Worm (Caenorhabditis elegans) whole organism, L3 larva: ENCODE data around the gene srd-59.

Experiments used
- R02D3.7 ChIP-seq: fragments of 150-350 bp; optimal IDR thresholded peaks from 2 replicates; lab custom pipeline; 2014; ENCODE audit warnings: missing biosample characterization, missing genetic modification characterization
- ZK546.5 ChIP-seq: sonication (generic microtip); optimal IDR thresholded peaks from 2 replicates; lab custom pipeline; 2017; ENCODE audit warnings: missing biosample characterization, missing genetic modification characterization
- aly-2 ChIP-seq: fragments of 150-350 bp; optimal IDR thresholded peaks from 2 replicates; lab custom pipeline; 2014; ENCODE audit warnings: missing biosample characterization, missing genetic modification characterization
- ama-1 ChIP-seq: fragments of 150-350 bp; optimal IDR thresholded peaks from 2 replicates; lab custom pipeline; 2018
- ceh-16 ChIP-seq: sonication (generic microtip); optimal IDR thresholded peaks from 2 replicates; lab custom pipeline; 2017; ENCODE audit warnings: missing biosample characterization, missing genetic modification characterization
- ceh-28 ChIP-seq: fragments of 150-350 bp; optimal IDR thresholded peaks from 2 replicates; lab custom pipeline; 2014; ENCODE audit warnings: missing biosample characterization, missing genetic modification reagents, missing genetic modification characterization
- ceh-82 ChIP-seq: fragments of 150-350 bp; optimal IDR thresholded peaks from 2 replicates; lab custom pipeline; 2014; ENCODE audit warnings: missing biosample characterization, missing genetic modification characterization
- egl-5 ChIP-seq: fragments of 150-350 bp; optimal IDR thresholded peaks from 2 replicates; lab custom pipeline; 2017; ENCODE audit warnings: missing biosample characterization, missing genetic modification reagents, missing genetic modification characterization, inconsistent platforms
- elt-1 ChIP-seq: fragments of 150-350 bp; optimal IDR thresholded peaks from 2 replicates; lab custom pipeline; 2014; ENCODE audit warnings: missing biosample characterization, missing genetic modification characterization
- elt-2 ChIP-seq: sonication (generic microtip); optimal IDR thresholded peaks from 2 replicates; lab custom pipeline; 2016; ENCODE audit warnings: missing genetic modification reagents, mild to moderate bottlenecking, missing genetic modification characterization, missing compliant biosample characterization
- elt-3 ChIP-seq, 3 experiments: fragments of 150-350 bp in 1 of 3; sonication (generic microtip) in 2 of 3; optimal IDR thresholded peaks; 2 replicates in 2 of 3; 4 replicates in 1 of 3; lab custom pipeline; 2014 to 2017; ENCODE audit warnings: missing biosample characterization in 3 of 3, missing genetic modification characterization in 3 of 3
- fos-1 ChIP-seq: fragments of 150-350 bp; optimal IDR thresholded peaks from 2 replicates; lab custom pipeline; 2014; ENCODE audit warnings: missing biosample characterization, missing genetic modification characterization
- hmg-11 ChIP-seq: sonication (generic microtip); optimal IDR thresholded peaks from 2 replicates; lab custom pipeline; 2016; ENCODE audit warnings: missing genetic modification characterization, missing compliant biosample characterization
- jun-1 ChIP-seq: fragments of 150-350 bp; optimal IDR thresholded peaks from 2 replicates; lab custom pipeline; 2014; ENCODE audit warnings: missing biosample characterization, missing genetic modification reagents, missing genetic modification characterization
- lin-15B ChIP-seq: fragments of 150-350 bp; optimal IDR thresholded peaks from 2 replicates; lab custom pipeline; 2014; ENCODE audit warnings: missing biosample characterization, missing genetic modification characterization
- lin-39 ChIP-seq: fragments of 150-350 bp; optimal IDR thresholded peaks from 2 replicates; lab custom pipeline; 2018; ENCODE audit warnings: missing biosample characterization, missing genetic modification reagents, missing genetic modification characterization
- lsy-12 ChIP-seq: sonication (generic microtip); optimal IDR thresholded peaks from 2 replicates; lab custom pipeline; 2016; ENCODE audit warnings: mild to moderate bottlenecking, missing genetic modification characterization, missing compliant biosample characterization
- mml-1 ChIP-seq: fragments of 150-350 bp; sonication (generic microtip); optimal IDR thresholded peaks from 3 replicates; lab custom pipeline; 2014; ENCODE audit warnings: missing biosample characterization, missing genetic modification characterization
- nfya-1 ChIP-seq: sonication (generic microtip); optimal IDR thresholded peaks from 2 replicates; lab custom pipeline; 2017; ENCODE audit warnings: missing genetic modification characterization, mild to moderate bottlenecking, missing compliant biosample characterization, antibody characterized with exemption, moderate library complexity; ENCODE audit not compliant: insufficient read depth
- nhr-11 ChIP-seq: fragments of 150-350 bp; optimal IDR thresholded peaks from 2 replicates; lab custom pipeline; 2014; ENCODE audit warnings: missing biosample characterization, missing genetic modification characterization
- nhr-12 ChIP-seq: fragments of 150-350 bp; optimal IDR thresholded peaks from 2 replicates; lab custom pipeline; 2014; ENCODE audit warnings: missing biosample characterization, missing genetic modification characterization
- nhr-23 ChIP-seq: fragments of 150-350 bp; optimal IDR thresholded peaks from 2 replicates; lab custom pipeline; 2014; ENCODE audit warnings: missing biosample characterization, missing genetic modification reagents, missing genetic modification characterization
- nhr-28 ChIP-seq: fragments of 150-350 bp; optimal IDR thresholded peaks from 2 replicates; lab custom pipeline; 2014; ENCODE audit warnings: missing biosample characterization, missing genetic modification characterization
- nhr-43 ChIP-seq: sonication (generic microtip); optimal IDR thresholded peaks from 2 replicates; lab custom pipeline; 2016; ENCODE audit warnings: mild to moderate bottlenecking, missing genetic modification characterization, missing compliant biosample characterization; ENCODE audit not compliant: poor library complexity, severe bottlenecking
- nhr-67 ChIP-seq: fragments of 150-350 bp; optimal IDR thresholded peaks from 2 replicates; lab custom pipeline; 2014; ENCODE audit warnings: missing biosample characterization, missing genetic modification characterization
- nhr-77 ChIP-seq: fragments of 150-350 bp; optimal IDR thresholded peaks from 2 replicates; lab custom pipeline; 2014; ENCODE audit warnings: missing biosample characterization, missing genetic modification characterization
- pha-4 ChIP-seq: fragments of 150-350 bp; optimal IDR thresholded peaks from 2 replicates; lab custom pipeline; 2014; ENCODE audit warnings: missing biosample characterization, missing genetic modification reagents, missing genetic modification characterization
- pqm-1 ChIP-seq: fragments of 150-350 bp; optimal IDR thresholded peaks from 2 replicates; lab custom pipeline; 2017; ENCODE audit warnings: missing biosample characterization, missing genetic modification characterization, inconsistent platforms
- skn-1 ChIP-seq: fragments of 150-350 bp; optimal IDR thresholded peaks from 2 replicates; lab custom pipeline; 2014; ENCODE audit warnings: missing biosample characterization, missing genetic modification characterization
- snpc-4 ChIP-seq: fragments of 150-350 bp; optimal IDR thresholded peaks from 2 replicates; lab custom pipeline; 2014; ENCODE audit warnings: missing biosample characterization, missing genetic modification characterization
- tbx-2 ChIP-seq: sonication (generic microtip); optimal IDR thresholded peaks from 2 replicates; lab custom pipeline; 2016; ENCODE audit warnings: mild to moderate bottlenecking, missing genetic modification characterization, missing compliant biosample characterization
- unc-62 ChIP-seq: fragments of 150-350 bp; sonication (generic microtip); optimal IDR thresholded peaks from 4 replicates; lab custom pipeline; 2014; ENCODE audit warnings: missing biosample characterization, missing genetic modification reagents, missing genetic modification characterization
- zag-1 ChIP-seq: fragments of 150-350 bp; optimal IDR thresholded peaks from 2 replicates; lab custom pipeline; 2014; ENCODE audit warnings: missing biosample characterization, missing genetic modification characterization
- ztf-11 ChIP-seq: fragments of 150-350 bp; optimal IDR thresholded peaks from 2 replicates; lab custom pipeline; 2014; ENCODE audit warnings: missing biosample characterization, missing genetic modification characterization
- ztf-4 ChIP-seq: fragments of 150-350 bp; optimal IDR thresholded peaks from 2 replicates; lab custom pipeline; 2014; ENCODE audit warnings: missing biosample characterization, missing genetic modification characterization

Gene srd-59

ce11 chrII:7183493-7184272 lies 21.8 kb upstream of the srd-59 start, which contains the start of gene pdl-1:
Gene pdl-1 (plus strand): TSS chrII:7183801.
- peak; percentile 14 for TF ChIP-seq lin-15B (tag; lab: Kevin White, UChicago)
- peak; percentile 87 for TF ChIP-seq pha-4 (tag; lab: Kevin White, UChicago)
- peak; percentile 25 for TF ChIP-seq egl-5 (tag; lab: Kevin White, UChicago)
- TF ChIP-seq skn-1 (tag; lab: Kevin White, UChicago), result peak; percentile 6
- no peak for TF ChIP-seq nhr-67 (tag; lab: Kevin White, UChicago)
- TF ChIP-seq ztf-4 (tag; lab: Kevin White, UChicago), result peak; percentile 72
- TF ChIP-seq lsy-12, result no peak
- peak; percentile 68 for TF ChIP-seq lin-39
- TF ChIP-seq ZK546.5 (tag; lab: Kevin White, UChicago), result no peak
- no peak for TF ChIP-seq nhr-11 (tag; lab: Kevin White, UChicago)
- peak; percentile 11 for TF ChIP-seq pqm-1
- TF ChIP-seq R02D3.7 (tag; lab: Kevin White, UChicago), result peak; percentile 16
- TF ChIP-seq nfya-1, result peak; percentile 68
- peak; percentile 15 for TF ChIP-seq jun-1
- peak; percentile 69 for TF ChIP-seq ama-1
- peak; percentile 27 for TF ChIP-seq nhr-77
- peak; percentile 75 for TF ChIP-seq nhr-43 (tag; lab: Kevin White, UChicago)
- TF ChIP-seq fos-1, result no peak
- TF ChIP-seq ceh-82 (tag; lab: Kevin White, UChicago), result peak; percentile 59
- no peak for TF ChIP-seq nhr-23 (tag; lab: Kevin White, UChicago)
- no peak for TF ChIP-seq ztf-11 (tag; lab: Kevin White, UChicago)
- TF ChIP-seq tbx-2 (tag; lab: Kevin White, UChicago), result peak; percentile 62
- peak; percentile 36 for TF ChIP-seq elt-2
- peak; percentile 60 for TF ChIP-seq snpc-4
- TF ChIP-seq elt-1 (tag; lab: Kevin White, UChicago), result no peak

- TF ChIP-seq elt-3 (tag; optimal IDR thresholded peaks at IDR 0.05; lab: Kevin White, UChicago) (no peak), hmg-11 (tag; lab: Kevin White, UChicago) (no peak), jun-1 (no peak), skn-1 (tag; lab: Kevin White, UChicago) (no peak), nfya-1 (no peak), nhr-67 (tag; lab: Kevin White, UChicago) (no peak), mml-1 (tag; lab: Kevin White, UChicago) (no peak), ama-1 (no peak), nhr-11 (tag; lab: Kevin White, UChicago) (no peak)
These were observed 19.4 kb upstream of the srd-59 start for ce11 chrII:7186117-7186516.

ce11 chrII:7187110-7187509 lies 18.4 kb upstream of the srd-59 start, which contains the start of gene C27H5.6:
Gene C27H5.6 (minus strand): TSS chrII:7187210.
- TF ChIP-seq R02D3.7 (tag; lab: Kevin White, UChicago) (no peak), elt-3 (tag; optimal IDR thresholded peaks at IDR 0.05; lab: Kevin White, UChicago) (no peak), jun-1 (no peak), egl-5 (tag; lab: Kevin White, UChicago) (no peak), ceh-28 (tag; lab: Kevin White, UChicago) (no peak), nhr-77 (no peak), nhr-43 (tag; lab: Kevin White, UChicago) (no peak), unc-62 (GFP tag; lab: Kevin White, UChicago) (no peak), nhr-28 (tag; lab: Kevin White, UChicago) (no peak), nhr-12 (tag; lab: Kevin White, UChicago) (no peak), aly-2 (no peak), ZK546.5 (tag; lab: Kevin White, UChicago) (no peak), zag-1 (tag; lab: Kevin White, UChicago) (no peak), ceh-16 (tag; lab: Kevin White, UChicago) (no peak), ceh-82 (tag; lab: Kevin White, UChicago) (no peak)

- TF ChIP-seq nhr-28 (tag; lab: Kevin White, UChicago), result no peak
- TF ChIP-seq nhr-23 (tag; lab: Kevin White, UChicago), result no peak
- no peak for TF ChIP-seq unc-62 (GFP tag; lab: Kevin White, UChicago)
- TF ChIP-seq nhr-11 (tag; lab: Kevin White, UChicago), result no peak
These were observed 16.4 kb upstream of the srd-59 start, which contains the start of gene E04F6.4 for ce11 chrII:7189120-7189519. Gene E04F6.4 (plus strand): TSS chrII:7189420.
